Fruit fly (Drosophila melanogaster) Kc167 (cell line): Measurements from ENCODE around the gene CG3108.

ENCODE experiments used
- Myc ChIP-seq: fragments of >200 bp; optimal IDR thresholded peaks from 2 replicates; lab custom pipeline; 2017; ENCODE audit warnings: missing external identifiers
- Sin3A ChIP-seq: fragments of >200 bp; optimal IDR thresholded peaks from 2 replicates; lab custom pipeline; 2018; ENCODE audit warnings: missing external identifiers
- h ChIP-seq: fragments of >200 bp; optimal IDR thresholded peaks from 3 replicates; lab custom pipeline; 2018; ENCODE audit warnings: missing external identifiers
- insv ChIP-seq: fragments of >200 bp; optimal IDR thresholded peaks from 3 replicates; lab custom pipeline; 2018; ENCODE audit warnings: missing external identifiers
- psq ChIP-seq: fragments of >200 bp; optimal IDR thresholded peaks from 2 replicates; lab custom pipeline; 2017; ENCODE audit warnings: missing external identifiers
- ttk ChIP-seq: sonication (Bioruptor generic); optimal IDR thresholded peaks from 2 replicates; lab custom pipeline; 2017; ENCODE audit warnings: missing external identifiers

DNA sequence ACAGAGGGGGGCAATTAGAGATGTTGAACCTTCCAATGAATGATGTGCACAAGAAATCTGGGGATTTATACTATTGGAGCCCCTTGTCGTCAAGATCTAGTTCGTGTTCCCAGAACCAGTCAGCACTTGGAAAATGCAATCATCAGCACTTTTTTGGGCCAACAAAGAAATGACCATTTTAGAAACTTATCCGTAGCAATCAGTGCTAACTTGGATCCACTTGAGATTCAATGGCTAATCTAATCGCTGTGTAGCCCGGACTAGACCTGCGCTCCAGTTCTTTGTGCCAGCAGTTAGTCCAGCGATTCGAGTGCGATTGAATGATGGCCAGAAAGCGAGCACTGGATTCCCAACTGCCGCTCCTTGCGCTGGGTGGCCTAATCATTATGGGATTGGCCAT is 49.0 kb downstream of the CG3108 start, which contains the start of gene CG15773:
- no peak for TF ChIP-seq h (lab: Kevin White, UChicago)
- TF ChIP-seq ttk = no peak
- no peak for TF ChIP-seq Myc (lab: Kevin White, UChicago)
- TF ChIP-seq psq (lab: Kevin White, UChicago) = no peak
- TF ChIP-seq insv (lab: Kevin White, UChicago) = no peak
- no peak for TF ChIP-seq Sin3A
